Worm (Caenorhabditis elegans) whole organism, L4 larva: ENCODE data around the gene Y67D8C.7.
A peak's percentile ranks its signal among the peaks of the same experiment; 100 is the strongest.

ENCODE experiments used
- F10B5.3 ChIP-seq: sonication (generic microtip); optimal IDR thresholded peaks from 2 replicates; lab custom pipeline; 2016; ENCODE audit warnings: mild to moderate bottlenecking, missing genetic modification characterization, missing compliant biosample characterization
- F26F4.8 ChIP-seq: fragments of 200-800 bp; sonication (Bioruptor generic); conservative IDR thresholded peaks from 2 replicates; pipeline ENCODE4 v1.3.6; 2022; ENCODE audit warnings: missing genetic modification characterization, missing compliant biosample characterization
- R02D3.7 ChIP-seq: fragments of 150-350 bp; sonication (generic microtip); optimal IDR thresholded peaks from 3 replicates; lab custom pipeline; 2014; ENCODE audit warnings: missing biosample characterization, missing genetic modification characterization
- T26A8.4 ChIP-seq: fragments of 200-800 bp; sonication (Bioruptor generic); IDR thresholded peaks from 2 replicates; pipeline ENCODE4 v1.3.6; 2022; ENCODE audit warnings: missing genetic modification characterization, missing compliant biosample characterization
- ZK337.2 ChIP-seq: fragments of 200-800 bp; sonication (Bioruptor generic); IDR thresholded peaks from 2 replicates; pipeline ENCODE4 v1.3.6; 2022; ENCODE audit warnings: missing genetic modification reagents, missing genetic modification characterization, missing compliant biosample characterization
- ZK546.5 ChIP-seq, 2 experiments: sonication (generic microtip); optimal IDR thresholded peaks; 2 replicates each; lab custom pipeline; 2017; ENCODE audit warnings: missing biosample characterization in 2 of 2, missing genetic modification characterization in 2 of 2
- aha-1 ChIP-seq: fragments of 150-350 bp; peaks from one replicate; lab custom pipeline; 2014; ENCODE audit warnings: missing biosample characterization, missing genetic modification characterization
- aly-2 ChIP-seq: sonication (generic microtip); optimal IDR thresholded peaks from 2 replicates; lab custom pipeline; 2018; ENCODE audit warnings: missing biosample characterization, missing genetic modification characterization
- arid-1 ChIP-seq: fragments of 200-800 bp; sonication (Bioruptor generic); conservative IDR thresholded peaks from 2 replicates; pipeline ENCODE4 v1.3.6; 2022; ENCODE audit warnings: missing genetic modification reagents, missing genetic modification characterization, missing compliant biosample characterization
- ceh-82 ChIP-seq: sonication (generic microtip); optimal IDR thresholded peaks from 2 replicates; lab custom pipeline; 2017; ENCODE audit warnings: missing biosample characterization, missing genetic modification characterization
- ces-1 ChIP-seq: fragments of 150-350 bp; sonication (generic microtip); optimal IDR thresholded peaks from 4 replicates; lab custom pipeline; 2014; ENCODE audit warnings: missing biosample characterization, missing genetic modification reagents, missing genetic modification characterization
- daf-12 ChIP-seq: fragments of 150-350 bp; optimal IDR thresholded peaks from 2 replicates; lab custom pipeline; 2014; ENCODE audit warnings: missing biosample characterization, missing genetic modification reagents, missing genetic modification characterization
- daf-19 ChIP-seq: fragments of 200-800 bp; sonication (Bioruptor generic); conservative IDR thresholded peaks from 2 replicates; pipeline ENCODE4 v1.3.6; 2022; ENCODE audit warnings: missing genetic modification characterization, missing compliant biosample characterization
- dmd-6 ChIP-seq: fragments of 200-800 bp; sonication (Bioruptor generic); IDR thresholded peaks from 2 replicates; pipeline ENCODE4 v1.3.6; 2022; ENCODE audit warnings: missing genetic modification reagents, missing genetic modification characterization, missing compliant biosample characterization
- dpl-1 ChIP-seq: fragments of 150-350 bp; optimal IDR thresholded peaks from 2 replicates; lab custom pipeline; 2014; ENCODE audit warnings: missing biosample characterization, missing genetic modification reagents, missing genetic modification characterization
- duxl-1 ChIP-seq: sonication (generic microtip); optimal IDR thresholded peaks from 2 replicates; lab custom pipeline; 2016; ENCODE audit warnings: mild to moderate bottlenecking, missing genetic modification characterization, moderate library complexity, missing compliant biosample characterization; ENCODE audit not compliant: poor library complexity
- fos-1 ChIP-seq: fragments of 150-350 bp; optimal IDR thresholded peaks from 2 replicates; lab custom pipeline; 2014; ENCODE audit warnings: missing biosample characterization, missing genetic modification characterization
- gei-8 ChIP-seq: fragments of 200-800 bp; sonication (Bioruptor generic); optimal IDR thresholded peaks from 2 replicates; lab custom pipeline; 2018; ENCODE audit warnings: mild to moderate bottlenecking, missing genetic modification characterization, missing compliant biosample characterization
- hlh-11 ChIP-seq: fragments of 200-800 bp; sonication (Bioruptor generic); optimal IDR thresholded peaks from 2 replicates; lab custom pipeline; 2018; ENCODE audit warnings: mild to moderate bottlenecking, missing genetic modification characterization, missing compliant biosample characterization
- jun-1 ChIP-seq: fragments of 150-350 bp; optimal IDR thresholded peaks from 2 replicates; lab custom pipeline; 2014; ENCODE audit warnings: missing biosample characterization, missing genetic modification reagents, missing genetic modification characterization
- lin-13 ChIP-seq: fragments of 150-350 bp; optimal IDR thresholded peaks from 2 replicates; lab custom pipeline; 2014; ENCODE audit warnings: missing biosample characterization, missing genetic modification reagents, missing genetic modification characterization
- lsy-2 ChIP-seq, 2 experiments: fragments of 150-350 bp in 1 of 2; sonication (generic microtip) in 1 of 2; optimal IDR thresholded peaks; 2 replicates each; lab custom pipeline; 2014 to 2017; ENCODE audit warnings: missing biosample characterization in 2 of 2, missing genetic modification characterization in 2 of 2
- madf-9 ChIP-seq: fragments of 200-800 bp; sonication (Bioruptor generic); conservative IDR thresholded peaks from 2 replicates; pipeline ENCODE4 v1.3.6; 2022; ENCODE audit warnings: missing genetic modification reagents, missing genetic modification characterization, missing compliant biosample characterization
- mdt-29 ChIP-seq: fragments of 200-800 bp; sonication (Bioruptor generic); IDR thresholded peaks from 2 replicates; pipeline ENCODE4 v1.3.6; 2022; ENCODE audit warnings: missing genetic modification reagents, missing genetic modification characterization, missing compliant biosample characterization
- mes-2 ChIP-seq: sonication (generic microtip); optimal IDR thresholded peaks from 2 replicates; lab custom pipeline; 2016; ENCODE audit warnings: missing genotype, mild to moderate bottlenecking, missing genetic modification characterization, missing compliant biosample characterization; ENCODE audit not compliant: poor library complexity, severe bottlenecking
- mxl-2 ChIP-seq: fragments of 200-800 bp; sonication (Bioruptor generic); conservative IDR thresholded peaks from 2 replicates; pipeline ENCODE4 v1.3.6; 2022; ENCODE audit warnings: missing genetic modification reagents, missing genetic modification characterization, missing compliant biosample characterization
- mxl-3 ChIP-seq: fragments of 200-800 bp; sonication (Bioruptor generic); optimal IDR thresholded peaks from 2 replicates; lab custom pipeline; 2018; ENCODE audit warnings: mild to moderate bottlenecking, missing genetic modification characterization, missing compliant biosample characterization
- nhr-28 ChIP-seq: fragments of 150-350 bp; optimal IDR thresholded peaks from 2 replicates; lab custom pipeline; 2014; ENCODE audit warnings: missing biosample characterization, missing genetic modification characterization
- nhr-76 ChIP-seq: fragments of 150-350 bp; optimal IDR thresholded peaks from 2 replicates; lab custom pipeline; 2014; ENCODE audit warnings: missing biosample characterization, missing genetic modification characterization
- pqm-1 ChIP-seq: sonication (generic microtip); optimal IDR thresholded peaks from 2 replicates; lab custom pipeline; 2017; ENCODE audit warnings: missing biosample characterization, missing genetic modification characterization
- sdz-12 ChIP-seq: fragments of 200-800 bp; sonication (Bioruptor generic); optimal IDR thresholded peaks from 2 replicates; lab custom pipeline; 2018; ENCODE audit warnings: mild to moderate bottlenecking, missing genetic modification characterization, missing compliant biosample characterization
- snpc-4 ChIP-seq: fragments of 150-350 bp; optimal IDR thresholded peaks from 2 replicates; lab custom pipeline; 2014; ENCODE audit warnings: missing biosample characterization, missing genetic modification characterization
- vab-7 ChIP-seq: fragments of 200-800 bp; sonication (Bioruptor generic); IDR thresholded peaks from 2 replicates; pipeline ENCODE4 v1.3.6; 2022; ENCODE audit warnings: missing genetic modification reagents, missing genetic modification characterization, missing compliant biosample characterization
- zag-1 ChIP-seq: fragments of 150-350 bp; optimal IDR thresholded peaks from 2 replicates; lab custom pipeline; 2014; ENCODE audit warnings: missing biosample characterization, missing genetic modification characterization
- ztf-7 ChIP-seq: fragments of 150-350 bp; optimal IDR thresholded peaks from 2 replicates; lab custom pipeline; 2014; ENCODE audit warnings: missing biosample characterization, missing genetic modification characterization

Y67D8C.7 gene

DNA sequence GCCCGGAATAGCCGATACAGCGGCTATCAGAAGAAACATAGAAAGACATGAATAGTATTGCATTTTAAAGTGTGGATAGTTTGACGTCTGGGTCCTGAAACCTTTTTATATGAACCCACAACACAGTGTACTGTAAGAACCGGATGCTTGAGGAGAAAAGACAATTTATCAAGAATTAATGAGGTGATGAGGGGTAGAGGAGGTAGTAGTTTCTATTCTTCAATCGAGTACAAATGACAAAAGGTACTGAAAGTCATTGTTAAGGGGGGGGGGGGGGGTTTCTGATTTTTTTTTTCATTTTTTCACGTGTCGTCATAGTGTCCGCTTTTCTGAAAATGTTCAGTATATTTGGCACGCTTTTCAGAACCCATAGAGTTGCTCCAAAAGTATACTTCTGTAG lies at the start of gene Y67D8C.7:
Y67D8C.7 (minus strand) TSS at position 101 of the 400 bp plus-strand sequence.
- TF ChIP-seq ceh-82 (tag; lab: Kevin White, UChicago) (no peak), dpl-1 (no peak), fos-1 (tag; lab: Kevin White, UChicago) (no peak), ZK337.2 (no peak), ces-1 (no peak), lsy-2 (tag; optimal IDR thresholded peaks at IDR 0.05; lab: Kevin White, UChicago) (no peak), mxl-3 (GFP tag; lab: Kevin White, UChicago) (no peak), R02D3.7 (no peak), nhr-28 (tag; lab: Kevin White, UChicago) (no peak), dmd-6 (no peak), zag-1 (no peak), F10B5.3 (tag; lab: Kevin White, UChicago) (no peak), mxl-2 (GFP tag; lab: Robert Waterston, UW) (no peak), snpc-4 (tag; lab: Kevin White, UChicago) (no peak), madf-9 (GFP tag; lab: Robert Waterston, UW) (no peak), arid-1 (no peak), F26F4.8 (GFP tag; lab: Robert Waterston, UW) (no peak)

DNA sequence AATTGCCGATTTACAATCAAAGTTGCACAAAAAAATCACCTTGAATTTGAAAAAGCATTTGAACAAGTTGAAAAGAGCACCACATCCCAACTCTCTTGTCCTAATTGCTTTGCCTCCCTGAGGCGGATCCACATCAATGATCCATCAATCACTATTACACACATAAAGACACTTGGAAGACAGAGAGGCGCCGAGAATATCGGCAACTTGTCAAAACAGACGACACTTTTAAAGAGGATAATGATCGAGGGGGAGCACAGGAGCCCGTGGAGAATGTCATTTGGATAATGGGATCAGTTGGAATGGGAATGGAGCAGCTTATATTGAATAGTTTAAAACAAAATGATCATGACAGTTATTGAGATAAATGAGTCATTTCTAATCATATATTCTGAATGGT lies 34.5 kb upstream of the Y67D8C.7 start:
- no peak for TF ChIP-seq mdt-29 (GFP tag; lab: Robert Waterston, UW)
- no peak for TF ChIP-seq nhr-76 (tag; lab: Kevin White, UChicago)
- TF ChIP-seq vab-7 (GFP tag; lab: Robert Waterston, UW), result no peak
- TF ChIP-seq mes-2 (tag; lab: Kevin White, UChicago), result no peak
- TF ChIP-seq jun-1 (tag; lab: Kevin White, UChicago), result no peak
- TF ChIP-seq T26A8.4 (GFP tag; lab: Robert Waterston, UW), result no peak
- no peak for TF ChIP-seq lin-13 (GFP tag; lab: Kevin White, UChicago)
- TF ChIP-seq duxl-1 (tag; lab: Kevin White, UChicago), result no peak
- no peak for TF ChIP-seq gei-8
- TF ChIP-seq hlh-11 (tag; lab: Kevin White, UChicago), result no peak
- TF ChIP-seq ZK337.2, result no peak
- TF ChIP-seq, all 104 proteins: peak for 0

DNA sequence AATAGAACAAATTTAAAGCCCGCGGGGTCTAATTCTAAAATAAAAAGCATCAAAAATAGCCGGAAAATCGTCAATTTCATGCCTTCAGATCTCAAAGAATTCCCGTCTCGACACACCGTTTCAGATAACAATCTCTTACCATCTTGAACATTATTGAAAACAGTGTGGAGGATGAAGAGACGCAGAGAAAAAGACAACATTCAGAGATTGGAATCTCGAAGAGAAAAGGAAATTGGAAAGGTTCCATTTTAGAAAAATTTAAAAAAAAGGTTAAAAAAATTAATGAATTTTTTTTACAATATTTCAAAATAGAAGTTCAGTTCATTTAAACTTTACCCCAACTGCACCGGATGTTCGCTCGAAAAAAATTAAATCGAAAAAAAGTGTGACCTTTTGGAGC lies 30.3 kb upstream of the Y67D8C.7 start:
- no peak for TF ChIP-seq aly-2 (tag; lab: Kevin White, UChicago)
- TF ChIP-seq daf-19 (GFP tag; lab: Robert Waterston, UW), result no peak
- TF ChIP-seq pqm-1 (tag; lab: Kevin White, UChicago), result no peak
- no peak for TF ChIP-seq ZK546.5 (tag; optimal IDR thresholded peaks at IDR 0.05; lab: Kevin White, UChicago)
- no peak for TF ChIP-seq vab-7 (GFP tag; lab: Robert Waterston, UW)
- TF ChIP-seq sdz-12 (GFP tag; lab: Kevin White, UChicago), result no peak
- no peak for TF ChIP-seq arid-1
- TF ChIP-seq aha-1 (tag; lab: Kevin White, UChicago), result no peak

DNA sequence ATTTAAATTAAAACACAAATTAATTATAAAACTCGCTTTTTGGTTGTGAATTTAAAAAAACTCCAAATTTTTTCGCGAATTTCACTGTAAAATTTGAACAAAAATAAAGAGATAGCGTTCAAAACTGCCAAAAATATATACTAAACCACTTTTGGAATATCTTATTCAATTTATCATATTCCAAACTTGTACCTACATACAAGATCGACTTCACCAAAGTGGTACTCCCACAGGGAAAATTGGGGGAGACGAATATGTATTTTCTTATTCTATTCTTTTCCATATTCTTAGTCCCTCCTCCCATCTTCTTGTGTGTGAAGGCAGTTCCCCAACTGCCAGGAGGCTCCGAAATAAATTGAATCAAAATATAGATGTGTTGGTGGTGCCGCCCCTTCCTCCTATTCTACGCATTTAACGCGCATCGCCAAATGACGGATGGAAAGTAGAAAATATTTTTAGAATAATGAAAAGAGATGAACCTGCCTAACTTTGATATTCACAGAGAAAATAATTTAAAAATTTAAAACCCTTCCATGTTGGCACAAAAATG lies 29.3 kb upstream of the Y67D8C.7 start:
- TF ChIP-seq ces-1 (peak; percentile 50), ztf-7 (tag; lab: Kevin White, UChicago) (no peak)

DNA sequence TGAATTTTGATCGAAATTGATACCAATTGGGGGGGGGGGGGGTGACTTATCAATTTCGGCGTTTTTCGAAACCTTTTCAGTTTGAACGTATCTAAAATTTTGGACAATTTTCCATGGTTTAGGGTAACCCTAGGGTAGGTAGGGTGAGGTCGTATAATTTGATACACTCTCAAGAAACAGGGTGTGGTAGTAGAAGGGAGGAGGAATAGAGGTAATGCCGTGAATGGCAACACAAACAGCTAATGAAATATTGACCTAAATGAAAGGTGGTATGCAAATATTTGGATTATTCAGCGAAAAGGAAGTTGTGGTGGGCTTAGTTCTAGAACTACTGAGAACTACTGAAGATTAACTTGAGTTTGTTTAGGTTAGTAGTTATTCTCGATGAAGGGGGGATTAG lies 26.2 kb upstream of the Y67D8C.7 start:
- no peak for TF ChIP-seq daf-12
- peak; percentile 95 for TF ChIP-seq aha-1 (tag; lab: Kevin White, UChicago)
